Worm (Caenorhabditis elegans): Measurements from ENCODE around the gene F53F4.15.

F53F4.15 gene

DNA sequence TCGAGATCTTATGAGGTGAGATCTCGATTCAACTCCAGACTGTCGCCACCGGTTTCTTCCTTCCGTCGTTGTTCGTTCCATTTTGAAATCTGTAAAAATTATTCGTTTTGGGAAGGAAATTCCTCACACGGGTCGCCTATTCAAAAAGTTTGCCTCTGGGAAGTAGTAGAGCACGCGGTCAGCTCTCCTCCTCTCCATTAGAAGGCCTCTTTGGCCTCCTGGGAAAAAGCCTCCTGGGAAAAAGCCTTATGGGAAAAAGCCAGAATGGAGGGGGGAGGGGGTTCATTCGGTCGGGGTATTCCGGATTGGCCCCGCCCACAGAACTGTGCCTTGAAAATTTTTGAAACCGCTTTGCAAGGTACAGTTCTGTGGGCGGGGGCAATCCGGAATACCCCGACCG lies 26.8 kb downstream of the F53F4.15 start:
- TF ChIP-seq med-1 (GFP tag; optimal IDR thresholded peaks at IDR 0.05; ENCODE audit: insufficient read depth) (no peak), ztf-23 (GFP tag; IDR thresholded peaks at IDR 0.05) (no peak)

ce11 chrV:13649730-13650349 lies 29.1 kb downstream of the F53F4.15 start, which contains the start of gene H37A05.4:
Gene H37A05.4 (minus strand): TSS chrV:13649780.
- TF ChIP-seq tab-1 (GFP tag; IDR thresholded peaks at IDR 0.05) (no peak), klf-2 (GFP tag; conservative IDR thresholded peaks at IDR 0.05) (no peak), cog-1 (tag; optimal IDR thresholded peaks at IDR 0.05) (no peak)

ce11 chrV:13650800-13651199 lies 30.0 kb downstream of the F53F4.15 start:
- TF ChIP-seq ztf-23 (GFP tag; IDR thresholded peaks at IDR 0.05) (no peak), cog-1 (tag; optimal IDR thresholded peaks at IDR 0.05) (no peak), ztf-29 (GFP tag; IDR thresholded peaks at IDR 0.05) (no peak)

DNA sequence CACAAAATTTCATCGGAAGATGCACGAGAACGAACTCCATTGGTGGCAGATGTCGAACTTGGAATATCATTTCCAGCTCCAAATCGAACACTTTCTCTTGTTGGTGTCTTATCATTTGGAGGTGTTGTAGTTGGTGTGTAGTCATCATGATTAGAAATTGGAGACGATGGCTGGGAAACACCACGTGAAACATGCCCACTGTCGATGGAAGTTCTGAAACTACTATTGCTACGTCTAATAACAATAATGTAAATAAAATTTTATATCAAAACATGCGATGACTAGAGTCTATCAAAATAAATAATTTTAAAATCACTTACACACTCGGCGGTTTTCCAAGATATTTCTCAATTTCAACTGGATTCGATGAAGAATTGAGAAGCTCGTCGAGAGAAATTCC lies 31.5 kb downstream of the F53F4.15 start:
- TF ChIP-seq ref-1 (GFP tag; conservative IDR thresholded peaks at IDR 0.05) (no peak), tab-1 (GFP tag; IDR thresholded peaks at IDR 0.05) (no peak), klf-2 (GFP tag; conservative IDR thresholded peaks at IDR 0.05) (no peak), med-1 (GFP tag; optimal IDR thresholded peaks at IDR 0.05; ENCODE audit: insufficient read depth) (no peak), flt-1 (GFP tag; IDR thresholded peaks at IDR 0.05) (no peak), T22C8.4 (GFP tag; IDR thresholded peaks at IDR 0.05) (no peak), ztf-23 (GFP tag; IDR thresholded peaks at IDR 0.05) (no peak), cog-1 (tag; optimal IDR thresholded peaks at IDR 0.05) (no peak), ztf-29 (GFP tag; IDR thresholded peaks at IDR 0.05) (no peak)

DNA sequence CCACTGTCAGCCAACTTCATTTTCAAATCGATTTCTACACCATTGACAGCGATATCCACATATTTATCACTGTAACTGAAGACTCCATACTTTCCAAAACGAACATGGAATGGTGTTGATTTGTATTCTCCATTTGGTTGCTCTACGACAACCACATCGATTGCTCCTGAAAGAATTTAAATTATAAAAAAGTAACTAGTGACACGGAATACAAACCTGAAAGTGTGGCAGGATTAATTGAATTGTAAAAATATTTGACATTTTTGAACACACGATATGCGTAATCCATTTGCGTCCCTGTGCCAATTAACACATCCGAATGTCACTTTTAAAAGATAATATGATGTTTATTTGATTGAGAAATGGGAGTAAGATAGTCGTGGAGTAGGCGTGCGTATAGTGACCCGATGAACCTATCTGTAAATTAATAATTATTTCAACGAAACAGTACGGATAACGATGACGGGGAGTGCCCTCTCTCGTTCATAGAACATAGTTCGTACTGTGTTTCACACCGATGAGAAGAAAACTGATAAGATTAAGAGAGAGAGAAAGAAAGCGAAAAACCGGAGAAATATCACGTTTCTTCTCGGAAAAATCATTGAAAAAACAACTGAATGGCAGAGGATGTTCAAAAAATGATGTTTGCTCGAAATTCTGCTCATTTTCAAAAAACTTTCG lies 33.1 kb downstream of the F53F4.15 start, which contains the start of gene lpin-1:
Gene lpin-1 (minus strand): TSS at position 417 of the 681 bp plus-strand sequence.
- no peak for TF ChIP-seq klf-2 (GFP tag; conservative IDR thresholded peaks at IDR 0.05)
- TF ChIP-seq ztf-23 (GFP tag; IDR thresholded peaks at IDR 0.05), result no peak
- no peak for TF ChIP-seq ref-1 (GFP tag; conservative IDR thresholded peaks at IDR 0.05)
- TF ChIP-seq med-1 (GFP tag; optimal IDR thresholded peaks at IDR 0.05; ENCODE audit: insufficient read depth), result no peak
- TF ChIP-seq flt-1 (GFP tag; IDR thresholded peaks at IDR 0.05), result no peak

DNA sequence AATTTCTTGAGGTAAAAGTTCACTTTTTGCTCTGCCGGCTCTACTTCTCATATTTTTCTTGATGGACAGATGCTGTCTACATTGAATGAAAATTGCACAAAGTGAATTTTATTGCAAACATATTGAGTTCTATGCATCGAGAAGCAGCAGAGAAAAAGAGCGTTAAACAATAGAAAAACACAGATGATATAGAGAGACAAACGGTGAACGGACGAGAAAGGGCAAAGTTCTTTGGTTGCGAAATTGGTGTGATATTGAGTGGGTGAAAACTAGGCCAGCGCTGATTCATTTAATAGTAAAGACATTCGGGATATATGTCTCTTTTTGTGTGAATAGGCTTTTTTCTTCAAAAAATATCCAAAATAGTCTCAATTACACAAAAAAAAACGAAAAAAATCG lies 33.6 kb downstream of the F53F4.15 start:
- TF ChIP-seq ztf-29 (GFP tag; IDR thresholded peaks at IDR 0.05), result no peak
- TF ChIP-seq klf-2 (GFP tag; conservative IDR thresholded peaks at IDR 0.05), result no peak
- no peak for TF ChIP-seq T22C8.4 (GFP tag; IDR thresholded peaks at IDR 0.05)
- no peak for TF ChIP-seq cog-1 (tag; optimal IDR thresholded peaks at IDR 0.05)
- no peak for TF ChIP-seq tab-1 (GFP tag; IDR thresholded peaks at IDR 0.05)
- no peak for TF ChIP-seq ref-1 (GFP tag; conservative IDR thresholded peaks at IDR 0.05)
- TF ChIP-seq med-1 (GFP tag; optimal IDR thresholded peaks at IDR 0.05; ENCODE audit: insufficient read depth), result no peak
- TF ChIP-seq flt-1 (GFP tag; IDR thresholded peaks at IDR 0.05), result no peak
- TF ChIP-seq ztf-23 (GFP tag; IDR thresholded peaks at IDR 0.05), result no peak

- no peak for TF ChIP-seq T22C8.4 (GFP tag; IDR thresholded peaks at IDR 0.05)
- peak; percentile 69 for TF ChIP-seq cog-1 (tag; optimal IDR thresholded peaks at IDR 0.05)
- no peak for TF ChIP-seq flt-1 (GFP tag; IDR thresholded peaks at IDR 0.05)
- TF ChIP-seq ref-1 (GFP tag; conservative IDR thresholded peaks at IDR 0.05), result no peak
Measured at ce11 chrV:13655202-13655764, 34.5 kb downstream of the F53F4.15 start.

ce11 chrV:13656346-13657254 lies 35.8 kb downstream of the F53F4.15 start:
- TF ChIP-seq klf-2 (GFP tag; conservative IDR thresholded peaks at IDR 0.05) (no peak), ztf-29 (GFP tag; IDR thresholded peaks at IDR 0.05) (no peak), T22C8.4 (GFP tag; IDR thresholded peaks at IDR 0.05) (no peak), ref-1 (GFP tag; conservative IDR thresholded peaks at IDR 0.05) (no peak), med-1 (GFP tag; optimal IDR thresholded peaks at IDR 0.05; ENCODE audit: insufficient read depth) (no peak), cog-1 (tag; optimal IDR thresholded peaks at IDR 0.05) (no peak), ztf-23 (GFP tag; IDR thresholded peaks at IDR 0.05) (no peak), flt-1 (GFP tag; IDR thresholded peaks at IDR 0.05) (no peak), tab-1 (GFP tag; IDR thresholded peaks at IDR 0.05) (no peak)

ce11 chrV:13657291-13657690 lies 36.5 kb downstream of the F53F4.15 start:
- TF ChIP-seq T22C8.4 (GFP tag; IDR thresholded peaks at IDR 0.05) (no peak), cog-1 (tag; optimal IDR thresholded peaks at IDR 0.05) (no peak)

ce11 chrV:13657841-13658338 lies 37.1 kb downstream of the F53F4.15 start:
- no peak for TF ChIP-seq cog-1 (tag; optimal IDR thresholded peaks at IDR 0.05)
- TF ChIP-seq ztf-23 (GFP tag; IDR thresholded peaks at IDR 0.05), result no peak
- TF ChIP-seq flt-1 (GFP tag; IDR thresholded peaks at IDR 0.05), result no peak
- no peak for TF ChIP-seq T22C8.4 (GFP tag; IDR thresholded peaks at IDR 0.05)
- no peak for TF ChIP-seq tab-1 (GFP tag; IDR thresholded peaks at IDR 0.05)
- TF ChIP-seq ref-1 (GFP tag; conservative IDR thresholded peaks at IDR 0.05), result no peak

Data from whole organism, midembryonic.